Fruit fly (Drosophila melanogaster) whole organism, embryonic: Measurements from ENCODE around the gene CG14721.

Experiments
- Aef1 ChIP-seq: fragments of 200-800 bp; sonication (Bioruptor generic); IDR thresholded peaks from 3 replicates; pipeline ENCODE4 v1.3.6; 2022; ENCODE audit warnings: missing biosample characterization, missing genetic modification characterization
- Blimp-1 ChIP-seq: fragments of 200-800 bp; sonication (Bioruptor generic); optimal IDR thresholded peaks from 3 replicates; lab custom pipeline; 2018; ENCODE audit warnings: missing biosample characterization, missing genetic modification characterization, mild to moderate bottlenecking, moderate library complexity, missing genetic modification reagents
- BtbVII ChIP-seq: fragments of 200-800 bp; sonication (Bioruptor generic); optimal IDR thresholded peaks from 3 replicates; lab custom pipeline; 2017; ENCODE audit warnings: missing biosample characterization, mild to moderate bottlenecking, missing genetic modification characterization
- Bteb2 ChIP-seq: fragments of 200-800 bp; sonication (Bioruptor generic); optimal IDR thresholded peaks from 2 replicates; lab custom pipeline; 2016; ENCODE audit warnings: missing biosample characterization, missing genetic modification characterization
- CG11398 ChIP-seq: fragments of 200-800 bp; sonication (Bioruptor generic); optimal IDR thresholded peaks from 2 replicates; lab custom pipeline; 2016; ENCODE audit warnings: missing biosample characterization, missing genetic modification characterization
- CG11456 ChIP-seq: fragments of 200-800 bp; sonication (Bioruptor generic); IDR thresholded peaks from 3 replicates; pipeline ENCODE4 v1.3.6; 2022; ENCODE audit warnings: missing biosample characterization, missing genetic modification characterization
- CG11560 ChIP-seq: fragments of 200-800 bp; sonication (Bioruptor generic); IDR thresholded peaks from 3 replicates; pipeline ENCODE4 v1.3.6; 2022; ENCODE audit warnings: missing biosample characterization, missing genetic modification characterization
- CG14965 ChIP-seq: fragments of 200-800 bp; sonication (Bioruptor generic); optimal IDR thresholded peaks from 2 replicates; lab custom pipeline; 2016; ENCODE audit warnings: missing biosample characterization, missing genetic modification characterization, borderline replicate concordance
- CG1529 ChIP-seq: fragments of 200-800 bp; sonication (Bioruptor generic); optimal IDR thresholded peaks from 3 replicates; lab custom pipeline; 2018; ENCODE audit warnings: missing biosample characterization, missing genetic modification characterization
- CG15696 ChIP-seq: fragments of 200-800 bp; sonication (Bioruptor generic); optimal IDR thresholded peaks from 2 replicates; lab custom pipeline; 2019; ENCODE audit warnings: missing biosample characterization, mild to moderate bottlenecking, missing genetic modification characterization, moderate library complexity
- CG1792 ChIP-seq: fragments of 200-800 bp; sonication (Bioruptor generic); optimal IDR thresholded peaks from 2 replicates; lab custom pipeline; 2016; ENCODE audit warnings: missing biosample characterization, missing genetic modification characterization
- CG18599 ChIP-seq: fragments of 200-800 bp; sonication (Bioruptor generic); optimal IDR thresholded peaks from 3 replicates; lab custom pipeline; 2017; ENCODE audit warnings: missing biosample characterization, missing genetic modification characterization, mild to moderate bottlenecking, moderate library complexity, missing genetic modification reagents
- CG18764 ChIP-seq: fragments of 200-800 bp; sonication (Bioruptor generic); optimal IDR thresholded peaks from 3 replicates; lab custom pipeline; 2016; ENCODE audit warnings: missing biosample characterization, missing genetic modification characterization
- CG2202 ChIP-seq: fragments of 200-800 bp; sonication (Bioruptor generic); optimal IDR thresholded peaks from 2 replicates; lab custom pipeline; 2018; ENCODE audit warnings: missing biosample characterization, mild to moderate bottlenecking, missing genetic modification characterization
- CG31388 ChIP-seq: fragments of 200-800 bp; sonication (Bioruptor generic); optimal IDR thresholded peaks from 2 replicates; lab custom pipeline; 2016; ENCODE audit warnings: missing biosample characterization, missing genetic modification characterization
- CG43689 ChIP-seq: fragments of 200-800 bp; sonication (Bioruptor generic); IDR thresholded peaks from 2 replicates; pipeline ENCODE4 v1.3.6; 2022; ENCODE audit warnings: missing biosample characterization, missing genetic modification characterization
- CG6654 ChIP-seq: fragments of 200-800 bp; sonication (Bioruptor generic); optimal IDR thresholded peaks from 2 replicates; lab custom pipeline; 2017; ENCODE audit warnings: missing biosample characterization, mild to moderate bottlenecking, missing genetic modification characterization
- CG8388 ChIP-seq: fragments of 200-800 bp; sonication (Bioruptor generic); optimal IDR thresholded peaks from 2 replicates; lab custom pipeline; 2019; ENCODE audit warnings: missing biosample characterization, mild to moderate bottlenecking, missing genetic modification characterization, moderate library complexity
- CG8924 ChIP-seq: fragments of 200-800 bp; optimal IDR thresholded peaks from 3 replicates; lab custom pipeline; 2019; ENCODE audit warnings: missing biosample characterization, mild to moderate bottlenecking, missing genetic modification characterization, moderate library complexity
- CG9609 ChIP-seq: fragments of 200-800 bp; sonication (Bioruptor generic); optimal IDR thresholded peaks from 3 replicates; lab custom pipeline; 2016; ENCODE audit warnings: missing biosample characterization, missing genetic modification characterization
- Dbx ChIP-seq: fragments of 200-800 bp; sonication (Bioruptor generic); IDR thresholded peaks from 3 replicates; pipeline ENCODE4 v1.3.6; 2022; ENCODE audit warnings: missing biosample characterization, missing genetic modification characterization
- HLH4C ChIP-seq: fragments of 200-800 bp; sonication (Bioruptor generic); IDR thresholded peaks from 3 replicates; pipeline ENCODE4 v1.3.6; 2022; ENCODE audit warnings: missing biosample characterization, missing genetic modification characterization; ENCODE audit not compliant: partially characterized antibody
- HmgD ChIP-seq: fragments of 200-800 bp; sonication (Bioruptor generic); optimal IDR thresholded peaks from 3 replicates; lab custom pipeline; 2016; ENCODE audit warnings: missing biosample characterization, missing genetic modification characterization
- NfI ChIP-seq: fragments of 200-800 bp; sonication (Bioruptor generic); optimal IDR thresholded peaks from 3 replicates; lab custom pipeline; 2018; ENCODE audit warnings: missing biosample characterization, mild to moderate bottlenecking, missing genetic modification characterization, moderate library complexity
- Spps ChIP-seq: fragments of 200-800 bp; sonication (Bioruptor generic); optimal IDR thresholded peaks from 2 replicates; lab custom pipeline; 2018; ENCODE audit warnings: missing biosample characterization, mild to moderate bottlenecking, missing genetic modification characterization
- Taf1 ChIP-seq: fragments of 200-800 bp; sonication (Bioruptor generic); IDR thresholded peaks from 2 replicates; pipeline ENCODE4 v1.3.6; 2022; ENCODE audit warnings: missing biosample characterization, missing genetic modification characterization
- ac ChIP-seq: fragments of 200-800 bp; sonication (Bioruptor generic); optimal IDR thresholded peaks from 3 replicates; lab custom pipeline; 2017; ENCODE audit warnings: missing biosample characterization, mild to moderate bottlenecking, missing genetic modification characterization
- amos ChIP-seq: fragments of 200-800 bp; sonication (Bioruptor generic); IDR thresholded peaks from 2 replicates; pipeline ENCODE4 v1.3.6; 2022; ENCODE audit warnings: missing biosample characterization, missing genetic modification characterization; ENCODE audit not compliant: partially characterized antibody
- bigmax ChIP-seq: fragments of 200-800 bp; sonication (Bioruptor generic); optimal IDR thresholded peaks from 2 replicates; lab custom pipeline; 2018; ENCODE audit warnings: missing biosample characterization, mild to moderate bottlenecking, missing genetic modification characterization
- br ChIP-seq: fragments of >200 bp; optimal IDR thresholded peaks from 2 replicates; lab custom pipeline; 2017
- danr ChIP-seq: fragments of 200-800 bp; sonication (Bioruptor generic); IDR thresholded peaks from 2 replicates; pipeline ENCODE4 v1.3.6; 2022; ENCODE audit warnings: missing biosample characterization, missing genetic modification characterization
- disco-r ChIP-seq: fragments of 200-800 bp; sonication (Bioruptor generic); optimal IDR thresholded peaks from 2 replicates; lab custom pipeline; 2016; ENCODE audit warnings: missing biosample characterization, missing genetic modification characterization
- en ChIP-seq: fragments of 200-800 bp; sonication (Bioruptor generic); optimal IDR thresholded peaks from 2 replicates; lab custom pipeline; 2016; ENCODE audit warnings: missing biosample characterization, missing genetic modification characterization
- exex ChIP-seq: fragments of 200-800 bp; sonication (Bioruptor generic); optimal IDR thresholded peaks from 4 replicates; lab custom pipeline; 2018; ENCODE audit warnings: missing biosample characterization, mild to moderate bottlenecking, missing genetic modification characterization, moderate library complexity
- gce ChIP-seq: fragments of 200-800 bp; sonication (Bioruptor generic); IDR thresholded peaks from 3 replicates; pipeline ENCODE4 v1.3.6; 2022; ENCODE audit warnings: missing biosample characterization, missing genetic modification characterization
- jumu ChIP-seq: fragments of 200-800 bp; sonication (Bioruptor generic); optimal IDR thresholded peaks from 3 replicates; lab custom pipeline; 2016; ENCODE audit warnings: missing biosample characterization, missing genetic modification characterization
- maf-S ChIP-seq: fragments of 200-800 bp; sonication (Bioruptor generic); optimal IDR thresholded peaks from 2 replicates; lab custom pipeline; 2016; ENCODE audit warnings: missing biosample characterization, missing genetic modification characterization
- nerfin-1 ChIP-seq: fragments of 200-800 bp; sonication (Bioruptor generic); optimal IDR thresholded peaks from 3 replicates; lab custom pipeline; 2019; ENCODE audit warnings: missing biosample characterization, mild to moderate bottlenecking, missing genetic modification characterization, moderate library complexity
- nerfin-2 ChIP-seq: fragments of 200-800 bp; sonication (Bioruptor generic); IDR thresholded peaks from 2 replicates; pipeline ENCODE4 v1.3.6; 2022; ENCODE audit warnings: missing biosample characterization, missing genetic modification characterization; ENCODE audit not compliant: partially characterized antibody
- p53 ChIP-seq: fragments of 200-800 bp; sonication (Bioruptor generic); optimal IDR thresholded peaks from 2 replicates; lab custom pipeline; 2016; ENCODE audit warnings: missing biosample characterization, missing genetic modification characterization
- pita ChIP-seq: fragments of 200-800 bp; sonication (Bioruptor generic); optimal IDR thresholded peaks from 2 replicates; lab custom pipeline; 2017; ENCODE audit warnings: missing biosample characterization, mild to moderate bottlenecking, missing genetic modification characterization
- pros ChIP-seq: fragments of 200-800 bp; sonication (Bioruptor generic); optimal IDR thresholded peaks from 3 replicates; lab custom pipeline; 2019; ENCODE audit warnings: missing biosample characterization, mild to moderate bottlenecking, missing genetic modification characterization, moderate library complexity
- psq ChIP-seq: fragments of 200-800 bp; sonication (Bioruptor generic); optimal IDR thresholded peaks from 2 replicates; lab custom pipeline; 2017; ENCODE audit warnings: missing biosample characterization, missing genetic modification characterization
- ranshi ChIP-seq: fragments of 200-800 bp; sonication (Bioruptor generic); IDR thresholded peaks from 2 replicates; pipeline ENCODE4 v1.3.6; 2022; ENCODE audit warnings: missing biosample characterization, missing genetic modification characterization
- salm ChIP-seq: fragments of 200-800 bp; sonication (Bioruptor generic); optimal IDR thresholded peaks from 2 replicates; lab custom pipeline; 2018; ENCODE audit warnings: missing biosample characterization, mild to moderate bottlenecking, missing genetic modification characterization
- scrt ChIP-seq: fragments of 200-800 bp; sonication (Bioruptor generic); optimal IDR thresholded peaks from 2 replicates; lab custom pipeline; 2018; ENCODE audit warnings: missing biosample characterization, mild to moderate bottlenecking, missing genetic modification characterization, moderate library complexity
- seq ChIP-seq: fragments of 200-800 bp; sonication (Bioruptor generic); IDR thresholded peaks from 2 replicates; pipeline ENCODE4 v1.3.6; 2022; ENCODE audit warnings: missing biosample characterization, missing genetic modification characterization
- shn ChIP-seq: fragments of 200-800 bp; sonication (Bioruptor generic); optimal IDR thresholded peaks from 3 replicates; lab custom pipeline; 2016; ENCODE audit warnings: missing biosample characterization, missing genetic modification characterization
- ssp ChIP-seq: fragments of 200-800 bp; sonication (Bioruptor generic); IDR thresholded peaks from 2 replicates; pipeline ENCODE4 v1.3.6; 2022; ENCODE audit warnings: missing biosample characterization, missing genetic modification characterization
- tx ChIP-seq: fragments of 200-800 bp; sonication (Bioruptor generic); optimal IDR thresholded peaks from 2 replicates; lab custom pipeline; 2016; ENCODE audit warnings: missing biosample characterization, missing genetic modification characterization

The CG14721 gene

dm6 chr3R:11760669-11761387, 25.6 kb downstream of the CG14721 start (continued):
- peak; percentile 91 for TF ChIP-seq bigmax (GFP tag; lab: Kevin White, UChicago)
- peak; percentile 100 for TF ChIP-seq disco-r (GFP tag; lab: Kevin White, UChicago)
- TF ChIP-seq ssp (GFP tag; lab: Robert Waterston, UW): no peak
- no peak for TF ChIP-seq amos (GFP tag; lab: Robert Waterston, UW)
- peak; percentile 100 for TF ChIP-seq CG8924 (tag; lab: Kevin White, UChicago)
- no peak for TF ChIP-seq CG11560
- no peak for TF ChIP-seq gce (GFP tag; lab: Robert Waterston, UW)
- TF ChIP-seq CG9609 (GFP tag; lab: Kevin White, UChicago): peak; percentile 100
- no peak for TF ChIP-seq ranshi
- TF ChIP-seq BtbVII (GFP tag; lab: Kevin White, UChicago): peak; percentile 100
- peak; percentile 100 for TF ChIP-seq en
- peak; percentile 100 for TF ChIP-seq NfI (GFP tag; lab: Kevin White, UChicago)
- TF ChIP-seq CG15696: peak; percentile 100
- peak; percentile 100 for TF ChIP-seq jumu (GFP tag; lab: Kevin White, UChicago)
- TF ChIP-seq CG43689 (GFP tag; lab: Robert Waterston, UW): no peak
- peak; percentile 99 for TF ChIP-seq Blimp-1 (GFP tag; lab: Kevin White, UChicago)
- TF ChIP-seq scrt: peak; percentile 99
- peak; percentile 100 for TF ChIP-seq tx (GFP tag; lab: Kevin White, UChicago)
- TF ChIP-seq CG6654 (GFP tag; lab: Kevin White, UChicago): peak; percentile 96
- TF ChIP-seq Bteb2: peak; percentile 100
- TF ChIP-seq Spps (tag; lab: Kevin White, UChicago): peak; percentile 99
- TF ChIP-seq Taf1 (GFP tag; lab: Robert Waterston, UW): no peak
- TF ChIP-seq psq (GFP tag; lab: Kevin White, UChicago): peak; percentile 98
- peak; percentile 99 for TF ChIP-seq salm (tag; lab: Kevin White, UChicago)
- TF ChIP-seq pros (GFP tag; lab: Kevin White, UChicago): peak; percentile 96
- no peak for TF ChIP-seq CG11456 (GFP tag; lab: Robert Waterston, UW)
- TF ChIP-seq Dbx: no peak
- peak; percentile 99 for TF ChIP-seq ac (GFP tag; lab: Kevin White, UChicago)
- TF ChIP-seq pita (GFP tag; lab: Kevin White, UChicago): no peak
- TF ChIP-seq CG14965 (GFP tag; lab: Kevin White, UChicago): peak; percentile 95
- peak; percentile 98 for TF ChIP-seq exex (tag; lab: Kevin White, UChicago)
- TF ChIP-seq CG2202 (tag; lab: Kevin White, UChicago): peak; percentile 100
- TF ChIP-seq CG18599 (GFP tag; lab: Kevin White, UChicago): peak; percentile 100
- TF ChIP-seq HLH4C (GFP tag; lab: Robert Waterston, UW): no peak
- peak; percentile 100 for TF ChIP-seq CG8388 (GFP tag; lab: Kevin White, UChicago)
- peak; percentile 100 for TF ChIP-seq shn (GFP tag; lab: Kevin White, UChicago)
- no peak for TF ChIP-seq seq (GFP tag; lab: Robert Waterston, UW)
- TF ChIP-seq CG11398 (GFP tag; lab: Kevin White, UChicago): peak; percentile 100
- peak; percentile 99 for TF ChIP-seq CG1529 (GFP tag; lab: Kevin White, UChicago)
- TF ChIP-seq HmgD: peak; percentile 100
- TF ChIP-seq nerfin-1 (tag; lab: Kevin White, UChicago): peak; percentile 99
- TF ChIP-seq CG18764 (GFP tag; lab: Kevin White, UChicago): peak; percentile 100
- TF ChIP-seq Aef1 (GFP tag; lab: Robert Waterston, UW): no peak
- TF ChIP-seq danr (GFP tag; lab: Robert Waterston, UW): no peak
- peak; percentile 100 for TF ChIP-seq maf-S
- TF ChIP-seq nerfin-2 (GFP tag; lab: Robert Waterston, UW): no peak
- peak; percentile 100 for TF ChIP-seq p53 (GFP tag; lab: Kevin White, UChicago)
- TF ChIP-seq CG31388 (GFP tag; lab: Kevin White, UChicago): peak; percentile 99
- TF ChIP-seq br (lab: Kevin White, UChicago): no peak
- TF ChIP-seq CG1792 (GFP tag; lab: Kevin White, UChicago): peak; percentile 100
